Worm (Caenorhabditis elegans) whole organism, young adult: ENCODE data around the gene fbxa-27.

Source experiments
- Y95B8A.8 ChIP-seq: fragments of 200-800 bp; sonication (Bioruptor generic); IDR thresholded peaks from 2 replicates; pipeline ENCODE4 v1.3.6; 2022; ENCODE audit warnings: missing genetic modification reagents, missing genetic modification characterization, missing compliant biosample characterization
- ZK185.1 ChIP-seq: sonication (generic microtip); optimal IDR thresholded peaks from 2 replicates; lab custom pipeline; 2016; ENCODE audit warnings: mild to moderate bottlenecking, missing genetic modification characterization, missing compliant biosample characterization; ENCODE audit not compliant: poor library complexity, severe bottlenecking

- TF ChIP-seq ZK185.1 (tag; lab: Kevin White, UChicago) (no peak), Y95B8A.8 (GFP tag; lab: Robert Waterston, UW) (no peak)
Observed at ce11 chrIII:1350745-1351144, 8.0 kb downstream of the fbxa-27 start, which contains the start of gene Y82E9BL.3.
